Fruit fly (Drosophila melanogaster): ENCODE data around the gene Srp68.

The Srp68 gene

dm6 chr3L:8996899-8997685 lies 22.2 kb downstream of the Srp68 start:
- TF ChIP-seq Med (GFP tag) (peak; percentile 75), CG4854 (GFP tag; optimal IDR thresholded peaks at IDR 0.05) (no peak), CG6689 (GFP tag; IDR thresholded peaks at IDR 0.05) (no peak), gce (GFP tag; IDR thresholded peaks at IDR 0.05) (no peak), crol (GFP tag; IDR thresholded peaks at IDR 0.05) (peak; percentile 85), CG6854 (GFP tag; optimal IDR thresholded peaks at IDR 0.05) (peak; percentile 38), Drgx (GFP tag; IDR thresholded peaks at IDR 0.05) (peak; percentile 35; the same call in 1 of the 2 replicates), nerfin-1 (tag; optimal IDR thresholded peaks at IDR 0.05) (peak; percentile 16), MESR4 (GFP tag; optimal IDR thresholded peaks at IDR 0.05) (no peak), CG30403 (GFP tag; optimal IDR thresholded peaks at IDR 0.05) (no peak), Awh (GFP tag; IDR thresholded peaks at IDR 0.05) (0 out of 2 replicates have a peak, but pooled peaks have one; percentile 24), zfh1 (GFP tag; IDR thresholded peaks at IDR 0.05) (0 out of 3 replicates have a peak, but pooled peaks have one; percentile 15), Adf1 (GFP tag; IDR thresholded peaks at IDR 0.05) (peak; percentile 5; the same call in 1 of the 2 replicates), hkb (optimal IDR thresholded peaks at IDR 0.05) (no peak), hkb (GFP tag; IDR thresholded peaks at IDR 0.05) (0 out of 2 replicates have a peak, but pooled peaks have one; percentile 24), sens (GFP tag) (peak; percentile 55), Opbp (GFP tag; IDR thresholded peaks at IDR 0.05; ENCODE audit: partially characterized antibody) (peak; percentile 44; the same call in 2 of the 3 replicates), ranshi (GFP tag; IDR thresholded peaks at IDR 0.05) (no peak), CG17829 (tag; optimal IDR thresholded peaks at IDR 0.05) (no peak), lov (optimal IDR thresholded peaks at IDR 0.05) (no peak), lov (GFP tag; IDR thresholded peaks at IDR 0.05) (0 out of 3 replicates have a peak, but pooled peaks have one; percentile 48)

DNA sequence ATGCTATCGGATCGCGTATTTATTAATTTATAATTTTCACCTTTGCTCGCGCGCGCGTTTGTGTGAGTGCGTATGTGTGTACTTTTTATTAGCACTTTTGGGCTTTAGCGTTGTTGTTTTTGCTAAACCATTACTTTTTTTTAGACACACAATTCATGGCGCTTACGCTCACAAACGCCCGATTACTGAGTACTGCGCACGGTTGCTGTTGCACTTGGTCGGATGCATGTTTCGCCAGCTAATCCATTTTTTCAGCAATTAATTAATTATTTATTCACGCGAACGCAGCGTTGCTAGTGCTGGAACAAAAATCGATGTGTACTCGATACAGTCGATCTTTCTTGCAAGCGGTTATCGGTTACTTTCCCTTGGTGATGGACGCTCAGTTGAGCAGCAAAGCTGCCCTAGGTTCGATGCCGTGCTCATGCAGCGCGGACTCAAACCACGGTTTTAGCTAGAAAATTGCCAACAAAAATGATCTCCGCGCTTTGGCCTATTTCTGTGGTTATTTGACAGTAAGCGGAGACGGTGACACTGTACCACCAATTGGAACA lies 22.9 kb downstream of the Srp68 start, which contains the start of the genes smg and CG5087:
TSS of gene smg (minus strand) at position 304 of the 554 bp plus-strand sequence.
TSS of gene CG5087 (plus strand) at position 499 of the 554 bp plus-strand sequence.
- TF ChIP-seq CrebB (tag; optimal IDR thresholded peaks at IDR 0.05), result peak; percentile 24
- 0 out of 2 replicates have a peak, but pooled peaks have one; percentile 25 for TF ChIP-seq CG14441 (GFP tag; IDR thresholded peaks at IDR 0.05)
- TF ChIP-seq Blimp-1 (GFP tag; optimal IDR thresholded peaks at IDR 0.05), result no peak
- no peak for TF ChIP-seq aop (GFP tag; IDR thresholded peaks at IDR 0.05)
- TF ChIP-seq run (tag; optimal IDR thresholded peaks at IDR 0.05), result no peak
- no peak for TF ChIP-seq CG11093 (GFP tag; IDR thresholded peaks at IDR 0.05)
- TF ChIP-seq CG6813 (GFP tag; optimal IDR thresholded peaks at IDR 0.05), result no peak
- TF ChIP-seq yki (optimal IDR thresholded peaks at IDR 0.05), result no peak
- no peak for TF ChIP-seq schlank (tag; optimal IDR thresholded peaks at IDR 0.05)
- TF ChIP-seq CG17385 (GFP tag; optimal IDR thresholded peaks at IDR 0.05), result no peak
- TF ChIP-seq Side (GFP tag; optimal IDR thresholded peaks at IDR 0.05), result no peak
- no peak for TF ChIP-seq usp (GFP tag; optimal IDR thresholded peaks at IDR 0.05)
- TF ChIP-seq Atf3 (GFP tag; optimal IDR thresholded peaks at IDR 0.05), result no peak
- peak in 1 of 2 experiments; percentile 92 for TF ChIP-seq insv (GFP tag; optimal IDR thresholded peaks at IDR 0.05)
- peak; percentile 85 for TF ChIP-seq stwl (tag; optimal IDR thresholded peaks at IDR 0.05)
- peak; percentile 16 for TF ChIP-seq Fer1 (GFP tag; optimal IDR thresholded peaks at IDR 0.05)
- peak; percentile 71 for TF ChIP-seq nmo (GFP tag; optimal IDR thresholded peaks at IDR 0.05)
- TF ChIP-seq Doc2 (GFP tag; IDR thresholded peaks at IDR 0.05), result no peak
- TF ChIP-seq Adf1 (GFP tag; IDR thresholded peaks at IDR 0.05), result 0 out of 2 replicates have a peak, but pooled peaks have one; percentile 6
- no peak for TF ChIP-seq CG18599 (GFP tag; optimal IDR thresholded peaks at IDR 0.05)
- peak; percentile 62 for TF ChIP-seq CoRest (tag; optimal IDR thresholded peaks at IDR 0.05)
- TF ChIP-seq CG3163 (GFP tag; optimal IDR thresholded peaks at IDR 0.05), result peak; percentile 55
- peak; percentile 23 for TF ChIP-seq grau (tag; optimal IDR thresholded peaks at IDR 0.05)
- no peak for TF ChIP-seq Kr (GFP tag; optimal IDR thresholded peaks at IDR 0.05)
- no peak for TF ChIP-seq CG14667 (GFP tag; IDR thresholded peaks at IDR 0.05)
- TF ChIP-seq Bteb2 (GFP tag; optimal IDR thresholded peaks at IDR 0.05), result peak; percentile 16
- no peak for TF ChIP-seq Ssrp (tag; optimal IDR thresholded peaks at IDR 0.05)
- TF ChIP-seq nom (GFP tag; optimal IDR thresholded peaks at IDR 0.05), result peak; percentile 0
- TF ChIP-seq CG8388 (GFP tag; optimal IDR thresholded peaks at IDR 0.05), result no peak
